Worm (Caenorhabditis elegans) whole organism, L4 larva: Measurements from ENCODE around the gene mdt-6.

ENCODE experiments used
- F37D6.2 ChIP-seq: sonication (generic microtip); optimal IDR thresholded peaks from 2 replicates; lab custom pipeline; 2016; ENCODE audit warnings: mild to moderate bottlenecking, missing genetic modification characterization, missing compliant biosample characterization
- F49E8.2 ChIP-seq: sonication (generic microtip); optimal IDR thresholded peaks from 2 replicates; lab custom pipeline; 2016; ENCODE audit warnings: missing compliant biosample characterization, mild to moderate bottlenecking, missing genetic modification characterization, borderline replicate concordance
- aha-1 ChIP-seq: fragments of 150-350 bp; peaks from one replicate; lab custom pipeline; 2014; ENCODE audit warnings: missing biosample characterization, missing genetic modification characterization
- ama-1 ChIP-seq: fragments of 150-350 bp; optimal IDR thresholded peaks from 2 replicates; lab custom pipeline; 2014; ENCODE audit warnings: inconsistent platforms, mixed read lengths
- daf-16 ChIP-seq, 3 experiments: sonication (generic microtip); optimal IDR thresholded peaks; 2 replicates each; lab custom pipeline; 2016 to 2017; ENCODE audit warnings: missing genetic modification characterization in 3 of 3, missing genetic modification reagents in 3 of 3, mild to moderate bottlenecking in 2 of 3, missing compliant biosample characterization in 2 of 3, missing biosample characterization in 1 of 3, moderate library complexity in 1 of 3
- daf-8 ChIP-seq: fragments of 200-800 bp; sonication (Bioruptor generic); IDR thresholded peaks from 2 replicates; pipeline ENCODE4 v1.3.6; 2022; ENCODE audit warnings: missing genetic modification characterization, missing compliant biosample characterization
- dmd-8 ChIP-seq: fragments of 200-800 bp; sonication (Bioruptor generic); IDR thresholded peaks from 2 replicates; pipeline ENCODE4 v1.3.6; 2022; ENCODE audit warnings: missing genetic modification characterization, missing compliant biosample characterization
- egl-27 ChIP-seq: sonication (generic microtip); optimal IDR thresholded peaks from 3 replicates; lab custom pipeline; 2017; ENCODE audit warnings: missing biosample characterization, missing genetic modification reagents, missing genetic modification characterization
- egl-43 ChIP-seq: fragments of 200-800 bp; sonication (Bioruptor generic); IDR thresholded peaks from 2 replicates; pipeline ENCODE4 v1.3.6; 2022; ENCODE audit warnings: missing genetic modification reagents, missing genetic modification characterization, missing compliant biosample characterization
- fos-1 ChIP-seq: fragments of 150-350 bp; optimal IDR thresholded peaks from 2 replicates; lab custom pipeline; 2014; ENCODE audit warnings: missing biosample characterization, missing genetic modification characterization
- jun-1 ChIP-seq: fragments of 150-350 bp; optimal IDR thresholded peaks from 2 replicates; lab custom pipeline; 2014; ENCODE audit warnings: missing biosample characterization, missing genetic modification reagents, missing genetic modification characterization
- lim-7 ChIP-seq: fragments of 200-800 bp; sonication (Bioruptor generic); IDR thresholded peaks from 2 replicates; pipeline ENCODE4 v1.3.6; 2022; ENCODE audit warnings: missing genetic modification characterization, missing compliant biosample characterization
- lin-1 ChIP-seq: fragments of 200-800 bp; sonication (Bioruptor generic); IDR thresholded peaks from 2 replicates; pipeline ENCODE4 v1.3.6; 2022; ENCODE audit warnings: missing genetic modification reagents, missing genetic modification characterization, missing compliant biosample characterization
- lin-15B ChIP-seq: fragments of 150-350 bp; sonication (generic microtip); optimal IDR thresholded peaks from 3 replicates; lab custom pipeline; 2014; ENCODE audit warnings: missing biosample characterization, missing genetic modification characterization
- lir-3 ChIP-seq: sonication (generic microtip); optimal IDR thresholded peaks from 2 replicates; lab custom pipeline; 2016; ENCODE audit warnings: mild to moderate bottlenecking, missing genetic modification characterization, missing compliant biosample characterization
- madf-5 ChIP-seq, 2 experiments: fragments of 200-800 bp; sonication (Bioruptor generic); IDR thresholded peaks; 2 replicates each; pipeline ENCODE4 v1.3.6; 2022; ENCODE audit warnings: missing compliant biosample characterization in 2 of 2, missing genetic modification characterization in 2 of 2
- mes-2 ChIP-seq: sonication (generic microtip); optimal IDR thresholded peaks from 2 replicates; lab custom pipeline; 2016; ENCODE audit warnings: missing genotype, mild to moderate bottlenecking, missing genetic modification characterization, missing compliant biosample characterization; ENCODE audit not compliant: poor library complexity, severe bottlenecking
- mxl-2 ChIP-seq: fragments of 200-800 bp; sonication (Bioruptor generic); conservative IDR thresholded peaks from 2 replicates; pipeline ENCODE4 v1.3.6; 2022; ENCODE audit warnings: missing genetic modification reagents, missing genetic modification characterization, missing compliant biosample characterization
- nhr-42 ChIP-seq: fragments of 200-800 bp; sonication (Bioruptor generic); IDR thresholded peaks from 2 replicates; pipeline ENCODE4 v1.3.6; 2022; ENCODE audit warnings: missing genetic modification characterization, missing compliant biosample characterization
- pha-4 ChIP-seq, 2 experiments: fragments of 150-350 bp in 1 of 2; fragments of 200-800 bp in 1 of 2; sonication (Bioruptor generic) in 1 of 2; IDR thresholded peaks in 1 of 2; optimal IDR thresholded peaks in 1 of 2; 2 replicates each; pipeline versions ENCODE4 v1.3.6 to Lab custom; 2014 to 2022; ENCODE audit warnings: missing genetic modification characterization in 2 of 2, missing genetic modification reagents in 2 of 2, missing biosample characterization in 1 of 2, missing compliant biosample characterization in 1 of 2
- pqm-1 ChIP-seq: sonication (generic microtip); optimal IDR thresholded peaks from 2 replicates; lab custom pipeline; 2017; ENCODE audit warnings: missing biosample characterization, missing genetic modification characterization
- rbr-2 ChIP-seq: sonication (generic microtip); optimal IDR thresholded peaks from 2 replicates; lab custom pipeline; 2016; ENCODE audit warnings: missing genotype, missing genetic modification characterization, missing compliant biosample characterization
- set-16 ChIP-seq: fragments of 200-800 bp; sonication (Bioruptor generic); IDR thresholded peaks from 2 replicates; pipeline ENCODE4 v1.3.6; 2022; ENCODE audit warnings: missing genetic modification reagents, missing genetic modification characterization, missing compliant biosample characterization
- snpc-1.2 ChIP-seq: fragments of 200-800 bp; sonication (Bioruptor generic); IDR thresholded peaks from 2 replicates; pipeline ENCODE4 v1.3.6; 2022; ENCODE audit warnings: missing genetic modification reagents, missing genetic modification characterization, missing compliant biosample characterization
- tra-1 ChIP-seq: fragments of 200-800 bp; sonication (Bioruptor generic); IDR thresholded peaks from 2 replicates; pipeline ENCODE4 v1.3.6; 2022; ENCODE audit warnings: missing genetic modification reagents, missing genetic modification characterization, missing compliant biosample characterization
- unc-39 ChIP-seq: sonication (generic microtip); optimal IDR thresholded peaks from 2 replicates; lab custom pipeline; 2017; ENCODE audit warnings: missing biosample characterization, missing genetic modification characterization
- unc-62 ChIP-seq, 3 experiments: fragments of 150-350 bp in 1 of 3; sonication (generic microtip); optimal IDR thresholded peaks in 2 of 3; peaks in 1 of 3; 1 replicate in 1 of 3; 2 replicates in 2 of 3; lab custom pipeline; 2014 to 2017; ENCODE audit warnings: missing biosample characterization in 3 of 3, missing genetic modification characterization in 3 of 3, missing genetic modification reagents in 3 of 3, missing genotype in 1 of 3
- zag-1 ChIP-seq: fragments of 150-350 bp; optimal IDR thresholded peaks from 2 replicates; lab custom pipeline; 2014; ENCODE audit warnings: missing biosample characterization, missing genetic modification characterization
- zfp-2 ChIP-seq: sonication (generic microtip); optimal IDR thresholded peaks from 2 replicates; lab custom pipeline; 2016; ENCODE audit warnings: mild to moderate bottlenecking, missing genetic modification characterization, missing compliant biosample characterization
- zfp-3 ChIP-seq: fragments of 200-800 bp; sonication (Bioruptor generic); conservative IDR thresholded peaks from 2 replicates; pipeline ENCODE4 v1.3.6; 2022; ENCODE audit warnings: missing genetic modification reagents, missing genetic modification characterization, missing compliant biosample characterization
- zip-2 ChIP-seq: fragments of 150-350 bp; optimal IDR thresholded peaks from 2 replicates; lab custom pipeline; 2014; ENCODE audit warnings: missing biosample characterization, missing genetic modification characterization

Gene mdt-6

DNA sequence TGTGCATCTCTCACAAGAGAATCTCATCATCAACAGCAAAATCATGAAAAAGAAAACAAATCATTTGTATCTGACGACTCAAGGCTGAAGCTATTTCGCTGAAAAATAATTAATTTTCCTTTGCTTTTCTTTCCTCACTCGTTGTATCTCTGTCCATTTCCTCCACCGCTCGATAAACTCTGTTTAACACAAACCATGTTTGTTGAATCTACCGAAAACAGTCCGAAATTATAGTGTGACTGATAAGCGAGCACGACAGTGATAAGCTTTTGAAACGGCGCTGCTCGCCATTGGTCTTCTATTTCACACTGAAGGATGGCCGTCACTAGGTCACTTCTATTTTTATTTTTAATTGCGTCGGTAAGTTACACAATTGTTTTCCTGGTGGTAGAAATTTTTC lies 16.2 kb upstream of the mdt-6 start, which contains the start of gene npa-1 (continued):
- no peak for TF ChIP-seq ama-1 (lab: Kevin White, UChicago)
- no peak for TF ChIP-seq unc-62 (GFP tag; optimal IDR thresholded peaks at IDR 0.05 in 1 of 2; lab: Kevin White, UChicago)
- no peak for TF ChIP-seq unc-62 (tag; optimal IDR thresholded peaks at IDR 0.05; lab: Kevin White, UChicago)
- peak; percentile 18 for TF ChIP-seq mes-2 (tag; lab: Kevin White, UChicago)

DNA sequence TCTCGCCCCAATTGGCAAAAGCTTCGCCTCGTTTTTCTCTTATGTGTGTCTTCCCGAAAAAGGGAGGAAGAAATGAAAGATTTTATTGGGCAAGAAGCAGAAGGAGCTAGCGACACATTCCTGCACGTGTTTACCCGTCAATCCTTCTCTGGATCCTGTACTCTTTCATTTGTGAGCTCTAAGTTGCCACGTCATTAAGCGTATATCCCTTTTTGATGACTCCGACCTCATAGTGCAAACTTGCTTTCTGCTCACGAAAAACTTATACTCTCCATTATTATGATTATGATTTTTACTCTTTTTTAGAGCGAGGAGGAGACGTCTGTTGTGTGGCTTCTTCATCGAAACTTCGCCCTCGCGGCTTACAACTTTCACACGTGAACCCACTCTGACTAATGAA lies 12.9 kb upstream of the mdt-6 start, which contains the start of gene F27B10.1:
Gene F27B10.1, plus strand, starts transcription at position 301 of the 400 bp plus-strand sequence.
- TF ChIP-seq F37D6.2 (tag; lab: Kevin White, UChicago) (no peak), zfp-2 (no peak), aha-1 (tag; lab: Kevin White, UChicago) (no peak), lin-15B (tag; lab: Kevin White, UChicago) (no peak), lir-3 (tag; lab: Kevin White, UChicago) (no peak), pqm-1 (no peak), dmd-8 (GFP tag; lab: Robert Waterston, UW) (no peak), set-16 (no peak), lim-7 (GFP tag; lab: Robert Waterston, UW) (no peak), F49E8.2 (tag; lab: Kevin White, UChicago) (no peak), tra-1 (GFP tag; lab: Robert Waterston, UW) (no peak), pha-4 (GFP tag; IDR thresholded peaks at IDR 0.05; lab: Robert Waterston, UW) (no peak), pha-4 (tag; optimal IDR thresholded peaks at IDR 0.05; lab: Kevin White, UChicago) (no peak), rbr-2 (tag; lab: Kevin White, UChicago) (no peak), egl-43 (GFP tag; lab: Robert Waterston, UW) (no peak), jun-1 (tag; lab: Kevin White, UChicago) (no peak)

DNA sequence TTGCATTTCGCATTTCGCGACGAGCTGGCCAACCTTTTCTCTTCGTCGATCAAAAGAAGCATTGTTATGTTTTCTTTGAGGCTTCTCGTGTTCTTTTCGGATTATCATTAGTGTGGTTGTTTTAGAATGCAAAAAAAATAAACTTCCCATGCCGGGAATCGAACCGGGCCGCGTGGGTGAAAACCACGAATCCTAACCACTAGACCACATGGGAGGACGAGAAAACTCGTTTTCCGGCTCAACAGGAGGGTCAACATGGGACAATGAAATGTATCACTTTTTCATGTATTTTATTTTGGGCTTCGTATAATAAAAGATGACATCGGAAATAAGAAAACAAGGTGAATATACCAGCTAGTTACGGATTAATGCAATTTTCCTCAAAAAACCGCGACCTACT lies 10.2 kb upstream of the mdt-6 start:
- TF ChIP-seq mes-2 (tag; lab: Kevin White, UChicago) (peak; percentile 9), madf-5 (GFP tag; IDR thresholded peaks at IDR 0.05; lab: Robert Waterston, UW) (0 out of 4 replicates have a peak, but pooled peaks of 1 of the 2 experiments have one; percentile 29), fos-1 (tag; lab: Kevin White, UChicago) (no peak), lin-1 (GFP tag; lab: Robert Waterston, UW) (no peak), snpc-1.2 (GFP tag; lab: Robert Waterston, UW) (0 out of 2 replicates have a peak, but pooled peaks have one; percentile 11), zag-1 (tag; lab: Kevin White, UChicago) (no peak), lim-7 (GFP tag; lab: Robert Waterston, UW) (0 out of 2 replicates have a peak, but pooled peaks have one; percentile 54), egl-43 (GFP tag; lab: Robert Waterston, UW) (0 out of 2 replicates have a peak, but pooled peaks have one; percentile 30)

ce11 chrV:7068861-7069260 lies 9.4 kb upstream of the mdt-6 start:
- TF ChIP-seq F37D6.2 (tag; lab: Kevin White, UChicago) (no peak), unc-39 (no peak), daf-8 (GFP tag; lab: Robert Waterston, UW) (no peak), daf-16 (GFP tag; optimal IDR thresholded peaks at IDR 0.05; lab: Kevin White, UChicago) (no peak), daf-16 (tag; optimal IDR thresholded peaks at IDR 0.05; lab: Kevin White, UChicago) (no peak), unc-62 (GFP tag; optimal IDR thresholded peaks at IDR 0.05 in 1 of 2; lab: Kevin White, UChicago) (peak in 1 of 2 experiments; percentile 59), unc-62 (tag; optimal IDR thresholded peaks at IDR 0.05; lab: Kevin White, UChicago) (no peak), mxl-2 (GFP tag; lab: Robert Waterston, UW) (no peak), zfp-3 (GFP tag; lab: Robert Waterston, UW) (no peak), zip-2 (tag; lab: Kevin White, UChicago) (no peak)

ce11 chrV:7065226-7065625 lies 5.8 kb upstream of the mdt-6 start, which contains the start of gene Y57E12AR.1:
Gene Y57E12AR.1, minus strand, starts transcription at chrV:7065326.
- no peak for TF ChIP-seq lim-7 (GFP tag; lab: Robert Waterston, UW)
- TF ChIP-seq egl-27 (tag; lab: Kevin White, UChicago) = no peak
- TF ChIP-seq nhr-42 (GFP tag; lab: Robert Waterston, UW) = no peak
